Worm (Caenorhabditis elegans): ENCODE results near the gene fbxb-63.

fbxb-63 gene

DNA sequence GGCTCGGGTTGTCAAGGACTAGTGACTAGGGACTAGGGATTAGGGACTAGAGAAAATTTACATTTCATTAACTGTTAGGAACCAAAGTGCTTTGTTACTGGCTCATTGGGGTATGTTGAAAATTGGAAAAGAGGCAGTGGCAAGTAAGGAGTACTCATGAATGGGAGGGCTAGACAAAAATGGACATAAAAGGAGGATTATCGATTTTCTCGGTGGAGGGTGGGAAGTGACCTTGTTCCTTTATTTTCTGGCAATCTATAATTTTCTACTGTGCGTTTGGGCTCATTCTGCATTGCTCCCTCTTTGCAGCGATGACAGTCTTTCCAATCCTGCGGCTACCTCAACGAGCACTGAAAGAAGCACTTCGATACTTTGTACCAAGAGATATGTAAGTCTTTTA is 6.0 kb downstream of the fbxb-63 start, which contains the start of gene fbxb-60:
Gene fbxb-60 (plus strand): TSS at position 301 of the 400 bp plus-strand sequence.
- TF ChIP-seq lsl-1 (GFP tag; optimal IDR thresholded peaks at IDR 0.05) (no peak), F55B11.4 (tag; optimal IDR thresholded peaks at IDR 0.05; ENCODE audit: borderline replicate concordance, insufficient read depth) (no peak), F37B4.10 (GFP tag; IDR thresholded peaks at IDR 0.05) (no peak), lin-40 (tag; optimal IDR thresholded peaks at IDR 0.05) (no peak), mxl-1 (tag; optimal IDR thresholded peaks at IDR 0.05) (no peak), F39B2.1 (GFP tag; IDR thresholded peaks at IDR 0.05) (no peak), Y56A3A.18 (GFP tag; IDR thresholded peaks at IDR 0.05) (no peak), madf-8 (GFP tag; conservative IDR thresholded peaks at IDR 0.05) (no peak), cebp-2 (GFP tag; IDR thresholded peaks at IDR 0.05) (no peak), T07F8.4 (tag; optimal IDR thresholded peaks at IDR 0.05) (no peak), him-1 (tag; optimal IDR thresholded peaks at IDR 0.05) (no peak), lin-26 (GFP tag; IDR thresholded peaks at IDR 0.05) (no peak), gei-17 (GFP tag; optimal IDR thresholded peaks at IDR 0.05) (no peak), snpc-1.1 (tag; optimal IDR thresholded peaks at IDR 0.05; ENCODE audit: insufficient read depth) (no peak), Y53G8AR.9 (GFP tag; conservative IDR thresholded peaks at IDR 0.05) (no peak), ceh-91 (GFP tag; IDR thresholded peaks at IDR 0.05) (no peak), ztf-22 (GFP tag; optimal IDR thresholded peaks at IDR 0.05) (no peak)

DNA sequence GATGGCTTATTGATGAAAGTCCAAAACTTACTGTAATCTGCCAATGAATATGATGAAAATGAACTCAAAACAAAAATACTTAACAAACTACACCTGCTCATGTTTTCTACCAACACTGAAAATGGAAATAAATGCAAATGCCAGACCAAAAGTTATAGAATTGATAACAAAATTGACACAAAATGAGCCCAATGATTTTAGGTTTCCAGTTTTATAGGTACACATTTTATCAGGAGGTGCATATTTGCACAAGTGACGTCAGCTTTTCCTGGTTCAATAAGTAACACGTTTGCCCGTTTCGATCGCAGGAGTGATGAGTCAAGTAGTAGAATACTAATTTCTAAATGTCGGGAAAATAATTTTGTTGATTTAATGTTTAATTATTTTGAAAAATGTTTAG is 6.8 kb downstream of the fbxb-63 start, which contains the start of gene F55C9.6:
Gene F55C9.6 (minus strand): TSS at position 101 of the 400 bp plus-strand sequence.
- TF ChIP-seq chd-7 (tag; optimal IDR thresholded peaks at IDR 0.05) (no peak), die-1 (tag; optimal IDR thresholded peaks at IDR 0.05) (no peak), mcd-1 (GFP tag; IDR thresholded peaks at IDR 0.05) (no peak), rec-8 (tag; optimal IDR thresholded peaks at IDR 0.05) (no peak), snpc-3.4 (tag; optimal IDR thresholded peaks at IDR 0.05) (no peak), pha-4 (tag; optimal IDR thresholded peaks at IDR 0.05) (no peak), lin-26 (GFP tag; IDR thresholded peaks at IDR 0.05) (no peak), tlf-1 (GFP tag; optimal IDR thresholded peaks at IDR 0.05) (no peak), bed-1 (GFP tag; IDR thresholded peaks at IDR 0.05) (no peak)

DNA sequence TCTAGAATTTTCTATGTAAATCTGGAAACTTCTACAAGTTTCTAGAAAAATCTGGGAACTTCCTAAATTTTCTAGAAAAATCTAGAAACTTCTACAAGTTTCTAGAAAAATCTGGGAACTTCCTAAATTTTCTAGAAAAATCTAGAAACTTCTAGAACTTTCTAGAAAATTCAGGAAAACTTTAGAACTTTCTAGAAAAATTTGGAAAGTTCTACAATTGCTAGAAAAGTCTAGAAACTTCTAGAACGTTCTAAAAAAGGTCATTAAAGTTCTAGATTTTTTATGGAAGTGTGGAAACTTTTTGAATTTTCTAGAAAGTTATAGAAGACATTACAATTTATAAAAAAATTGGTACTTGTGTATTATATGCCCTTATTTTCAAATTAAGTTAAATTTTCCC is 10.5 kb downstream of the fbxb-63 start, which contains the start of gene F55C9.5:
Gene F55C9.5 (minus strand): TSS at position 101 of the 400 bp plus-strand sequence.
- TF ChIP-seq rpc-1 (optimal IDR thresholded peaks at IDR 0.05) (peak; percentile 12), rpc-1 (tag; optimal IDR thresholded peaks at IDR 0.05) (no peak), hsf-1 (GFP tag; IDR thresholded peaks at IDR 0.05) (peak; percentile 81), C06A6.2 (GFP tag; conservative IDR thresholded peaks at IDR 0.05) (no peak), F57A8.1 (GFP tag; optimal IDR thresholded peaks at IDR 0.05) (no peak), unc-62 (GFP tag; optimal IDR thresholded peaks at IDR 0.05) (no peak), egl-18 (GFP tag; IDR thresholded peaks at IDR 0.05) (no peak)

DNA sequence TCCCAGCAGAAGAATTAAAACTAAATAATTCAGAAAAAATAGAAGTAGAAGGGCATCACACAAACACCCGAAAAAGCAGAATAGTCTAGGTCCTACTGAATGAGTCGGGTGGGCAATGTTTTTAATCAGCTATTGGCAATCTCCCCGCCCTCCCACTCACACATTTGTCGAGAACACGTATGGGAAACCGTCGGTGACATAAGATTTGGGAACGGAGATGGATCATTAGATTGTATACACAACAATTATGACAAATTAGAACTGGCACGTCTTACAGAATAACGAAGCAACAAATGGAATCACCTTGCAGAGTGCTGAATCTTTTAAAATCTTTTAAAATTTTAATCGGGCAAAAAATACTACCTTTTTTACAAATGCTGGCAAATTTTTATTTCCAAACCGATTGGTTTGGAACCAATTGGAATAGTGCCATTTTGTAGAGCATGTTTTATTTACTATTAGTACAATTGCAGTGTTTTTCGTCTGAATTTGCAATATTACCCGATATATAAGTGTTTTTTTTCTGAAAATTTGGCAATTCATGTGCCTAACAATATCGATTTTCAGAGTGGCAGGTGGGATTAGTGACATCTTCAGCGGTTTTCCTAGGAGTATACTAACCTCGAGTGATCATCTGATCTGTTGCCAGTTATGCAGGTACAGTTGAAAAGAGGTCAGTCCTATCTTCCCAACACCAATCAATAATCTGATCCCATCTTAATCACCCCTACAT is 15.3 kb downstream of the fbxb-63 start, which contains the start of the genes F55C9.3 and fbxb-57:
Gene F55C9.3 (minus strand): TSS at position 101 of the 733 bp plus-strand sequence.
Gene fbxb-57 (plus strand): TSS at position 683 of the 733 bp plus-strand sequence.
- TF ChIP-seq atf-7 (tag; optimal IDR thresholded peaks at IDR 0.05) (no peak), F23B12.7 (tag; optimal IDR thresholded peaks at IDR 0.05; ENCODE audit: insufficient read depth) (no peak), K12H6.12 (tag; optimal IDR thresholded peaks at IDR 0.05) (no peak), tbp1 (GFP tag; optimal IDR thresholded peaks at IDR 0.05) (no peak), ama-1 (optimal IDR thresholded peaks at IDR 0.05) (no peak), ama-1 (GFP tag; optimal IDR thresholded peaks at IDR 0.05) (no peak), lin-35 (GFP tag; optimal IDR thresholded peaks at IDR 0.05) (no peak), dox-1 (GFP tag; IDR thresholded peaks at IDR 0.05) (no peak), cebp-2 (GFP tag; IDR thresholded peaks at IDR 0.05) (no peak), Y53F4B.3 (GFP tag; IDR thresholded peaks at IDR 0.05) (no peak)

All from whole organism, young adult.